Fruit fly (Drosophila melanogaster) whole organism, embryonic: ENCODE results near the gene CG13002.

Experiments
- ATbp ChIP-seq: fragments of 200-800 bp; sonication (Bioruptor generic); optimal IDR thresholded peaks from 2 replicates; lab custom pipeline; 2017; ENCODE audit warnings: missing biosample characterization, mild to moderate bottlenecking, missing genetic modification characterization, missing genetic modification reagents
- C15 ChIP-seq: fragments of 200-800 bp; sonication (Bioruptor generic); IDR thresholded peaks from 3 replicates; pipeline ENCODE4 v1.3.6; 2022; ENCODE audit warnings: missing biosample characterization, missing genetic modification characterization
- CG13296 ChIP-seq: fragments of 200-800 bp; sonication (Bioruptor generic); optimal IDR thresholded peaks from 3 replicates; lab custom pipeline; 2018; ENCODE audit warnings: missing biosample characterization, mild to moderate bottlenecking, missing genetic modification characterization
- CG13775 ChIP-seq: fragments of 200-800 bp; sonication (Bioruptor generic); optimal IDR thresholded peaks from 3 replicates; lab custom pipeline; 2017; ENCODE audit warnings: missing biosample characterization, mild to moderate bottlenecking, missing genetic modification characterization
- CG31365 ChIP-seq: fragments of 200-800 bp; sonication (Bioruptor generic); optimal IDR thresholded peaks from 2 replicates; lab custom pipeline; 2018; ENCODE audit warnings: missing biosample characterization, mild to moderate bottlenecking, missing genetic modification characterization
- D19B ChIP-seq: fragments of 200-800 bp; sonication (Bioruptor generic); optimal IDR thresholded peaks from 2 replicates; lab custom pipeline; 2017; ENCODE audit warnings: missing biosample characterization, mild to moderate bottlenecking, missing genetic modification characterization
- Fer3 ChIP-seq: fragments of 200-800 bp; sonication (Bioruptor generic); optimal IDR thresholded peaks from 2 replicates; lab custom pipeline; 2018; ENCODE audit warnings: missing biosample characterization, mild to moderate bottlenecking, missing genetic modification characterization, moderate library complexity
- Myb ChIP-seq: fragments of 200-800 bp; sonication (Bioruptor generic); optimal IDR thresholded peaks from 2 replicates; lab custom pipeline; 2016; ENCODE audit warnings: missing biosample characterization, missing genetic modification characterization
- Sin3A ChIP-seq: fragments of >200 bp; optimal IDR thresholded peaks from 2 replicates; lab custom pipeline; 2018
- aop ChIP-seq: fragments of 200-800 bp; sonication (Bioruptor generic); IDR thresholded peaks from 2 replicates; pipeline ENCODE4 v1.3.6; 2022; ENCODE audit warnings: missing biosample characterization, missing genetic modification characterization
- h ChIP-seq: fragments of >200 bp; optimal IDR thresholded peaks from 2 replicates; lab custom pipeline; 2017
- pfk ChIP-seq: fragments of 200-800 bp; sonication (Bioruptor generic); optimal IDR thresholded peaks from 2 replicates; lab custom pipeline; 2018; ENCODE audit warnings: missing biosample characterization, mild to moderate bottlenecking, missing genetic modification characterization, moderate library complexity
- sr ChIP-seq: fragments of 200-800 bp; sonication (Bioruptor generic); IDR thresholded peaks from 3 replicates; pipeline ENCODE4 v1.3.6; 2022; ENCODE audit warnings: missing biosample characterization, missing genetic modification characterization
- usp ChIP-seq: fragments of >200 bp; optimal IDR thresholded peaks from 2 replicates; lab custom pipeline; 2017; ENCODE audit warnings: missing biosample characterization, missing genetic modification characterization

DNA sequence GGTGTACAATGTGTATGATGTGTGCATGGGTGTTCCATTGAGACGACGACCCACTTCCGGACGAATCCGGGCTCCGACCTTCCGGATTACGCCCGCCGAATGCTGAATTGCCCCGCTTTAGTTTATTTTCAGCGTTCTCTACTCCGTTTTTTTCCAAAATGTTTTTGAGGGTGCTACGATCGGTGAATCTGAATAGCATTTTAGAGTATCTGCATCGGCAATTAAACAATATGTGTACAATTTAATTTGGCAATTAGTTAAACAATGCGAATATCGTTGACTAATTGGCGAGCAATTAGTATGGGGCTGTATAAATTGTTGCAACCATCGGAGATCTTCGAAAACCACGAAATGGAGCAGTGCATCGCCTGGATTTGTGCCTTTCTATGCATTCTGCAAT, at the start of gene CG13002:
- TF ChIP-seq sr (GFP tag; lab: Robert Waterston, UW) (no peak), h (lab: Kevin White, UChicago) (no peak), CG13775 (GFP tag; lab: Kevin White, UChicago) (no peak), C15 (GFP tag; lab: Robert Waterston, UW) (no peak), Myb (no peak), aop (GFP tag; lab: Robert Waterston, UW) (no peak), Fer3 (tag; lab: Kevin White, UChicago) (no peak), usp (no peak), CG31365 (tag; lab: Kevin White, UChicago) (no peak), D19B (GFP tag; lab: Kevin White, UChicago) (no peak), CG13296 (GFP tag; lab: Kevin White, UChicago) (no peak), pfk (GFP tag; lab: Kevin White, UChicago) (no peak), ATbp (GFP tag; lab: Kevin White, UChicago) (no peak), Sin3A (lab: Kevin White, UChicago) (no peak)
